Worm (Caenorhabditis elegans) whole organism, midembryonic: ENCODE results near the gene srx-82.

ENCODE experiments used
- T22C8.4 ChIP-seq: fragments of 200-800 bp; sonication (Bioruptor generic); IDR thresholded peaks from 2 replicates; pipeline ENCODE4 v1.3.6; 2022; ENCODE audit warnings: missing genetic modification characterization, missing compliant biosample characterization
- cog-1 ChIP-seq: sonication (generic microtip); optimal IDR thresholded peaks from 2 replicates; lab custom pipeline; 2016; ENCODE audit warnings: missing genetic modification characterization, missing compliant biosample characterization
- flt-1 ChIP-seq: fragments of 200-800 bp; sonication (Bioruptor generic); IDR thresholded peaks from 2 replicates; pipeline ENCODE4 v1.3.6; 2022; ENCODE audit warnings: missing genetic modification characterization, missing compliant biosample characterization
- klf-2 ChIP-seq: fragments of 200-800 bp; sonication (Bioruptor generic); conservative IDR thresholded peaks from 2 replicates; pipeline ENCODE4 v1.3.6; 2022; ENCODE audit warnings: missing genetic modification reagents, missing genetic modification characterization, missing compliant biosample characterization
- med-1 ChIP-seq: sonication (generic microtip); optimal IDR thresholded peaks from 2 replicates; lab custom pipeline; 2017; ENCODE audit warnings: missing genetic modification characterization, mild to moderate bottlenecking, missing compliant biosample characterization, antibody characterized with exemption, missing genetic modification reagents; ENCODE audit not compliant: insufficient read depth
- ref-1 ChIP-seq: fragments of 200-800 bp; sonication (Bioruptor generic); conservative IDR thresholded peaks from 2 replicates; pipeline ENCODE4 v1.3.6; 2022; ENCODE audit warnings: missing genetic modification reagents, missing genetic modification characterization, missing compliant biosample characterization
- tab-1 ChIP-seq: fragments of 200-800 bp; sonication (Bioruptor generic); IDR thresholded peaks from 2 replicates; pipeline ENCODE4 v1.3.6; 2022; ENCODE audit warnings: missing genetic modification characterization, missing compliant biosample characterization
- ztf-23 ChIP-seq: fragments of 200-800 bp; sonication (Bioruptor generic); IDR thresholded peaks from 2 replicates; pipeline ENCODE4 v1.3.6; 2022; ENCODE audit warnings: missing genetic modification reagents, missing genetic modification characterization, missing compliant biosample characterization
- ztf-29 ChIP-seq: fragments of 200-800 bp; sonication (Bioruptor generic); IDR thresholded peaks from 2 replicates; pipeline ENCODE4 v1.3.6; 2022; ENCODE audit warnings: missing genetic modification reagents, missing genetic modification characterization, missing compliant biosample characterization

The srx-82 gene

ce11 chrV:11637191-11637590 lies 47.7 kb downstream of the srx-82 start, which contains the start of gene sipa-1:
Gene sipa-1 (minus strand): TSS chrV:11637291.
- TF ChIP-seq tab-1 (no peak), flt-1 (GFP tag; lab: Robert Waterston, UW) (no peak), ref-1 (no peak), ztf-29 (GFP tag; lab: Robert Waterston, UW) (no peak), klf-2 (GFP tag; lab: Robert Waterston, UW) (no peak), med-1 (no peak), T22C8.4 (GFP tag; lab: Robert Waterston, UW) (no peak), cog-1 (tag; lab: Kevin White, UChicago) (no peak), ztf-23 (GFP tag; lab: Robert Waterston, UW) (no peak)

- TF ChIP-seq ref-1 = no peak
- TF ChIP-seq ztf-23 (GFP tag; lab: Robert Waterston, UW) = 0 out of 2 replicates have a peak, but pooled peaks have one; percentile 27
These were observed 49.1 kb downstream of the srx-82 start for ce11 chrV:11638634-11639117.

- TF ChIP-seq ref-1 = no peak
- TF ChIP-seq klf-2 (GFP tag; lab: Robert Waterston, UW) = no peak
- TF ChIP-seq flt-1 (GFP tag; lab: Robert Waterston, UW) = no peak
- no peak for TF ChIP-seq T22C8.4 (GFP tag; lab: Robert Waterston, UW)
- TF ChIP-seq tab-1 = no peak
These were observed 51.8 kb downstream of the srx-82 start for ce11 chrV:11641298-11641787.
